Fruit fly (Drosophila melanogaster): ENCODE results near the gene eIF4E1.
A peak's percentile ranks its signal among the peaks of the same experiment; 100 is the strongest.

Gene eIF4E1

DNA sequence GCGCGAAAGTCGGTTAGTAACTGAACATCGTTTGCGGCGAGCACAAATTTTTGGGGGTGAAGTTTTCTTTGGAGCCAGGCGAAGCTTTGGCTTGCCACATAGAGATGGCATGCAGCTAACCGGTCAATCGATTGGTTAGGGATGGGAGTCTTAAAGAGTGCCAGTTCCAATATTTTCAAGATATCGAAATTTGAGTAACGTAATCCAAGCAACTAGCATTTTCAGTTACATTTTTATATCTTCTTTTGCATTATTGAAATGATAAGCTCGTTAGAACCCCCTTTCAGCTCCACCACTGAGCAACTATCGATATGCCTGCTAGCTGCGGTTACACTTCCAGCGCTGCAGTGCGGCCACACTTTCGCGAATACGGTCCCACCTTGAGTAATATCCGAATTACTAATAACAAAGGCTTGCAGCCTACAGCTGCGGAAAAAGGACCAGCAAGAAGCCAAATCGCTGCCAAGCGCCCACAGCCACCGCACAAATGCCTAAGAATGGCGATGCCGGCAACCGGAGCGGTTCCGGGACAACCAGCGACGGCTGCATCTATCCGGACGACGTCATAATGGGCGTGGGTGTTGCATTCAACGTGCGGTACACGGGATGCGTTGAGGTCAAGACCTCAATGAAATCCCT lies 24.5 kb upstream of the eIF4E1 start, which contains the start of the genes Atat and Shc (continued):
- TF ChIP-seq HmgD (GFP tag; optimal IDR thresholded peaks at IDR 0.05): peak; percentile 100
- TF ChIP-seq Vsx1 (GFP tag; optimal IDR thresholded peaks at IDR 0.05): peak; percentile 92
- peak; percentile 99 for TF ChIP-seq BEAF-32 (GFP tag; optimal IDR thresholded peaks at IDR 0.05)
- TF ChIP-seq CG11696 (GFP tag; IDR thresholded peaks at IDR 0.05): peak; percentile 95
- peak; percentile 99 for TF ChIP-seq caup (GFP tag; optimal IDR thresholded peaks at IDR 0.05; ENCODE audit: severe bottlenecking)
- peak; percentile 100 for TF ChIP-seq CG13624 (GFP tag; optimal IDR thresholded peaks at IDR 0.05)
- TF ChIP-seq btn (GFP tag; optimal IDR thresholded peaks at IDR 0.05): peak; percentile 98
- peak; percentile 99 for TF ChIP-seq CG13894 (tag; optimal IDR thresholded peaks at IDR 0.05)
- TF ChIP-seq tup (GFP tag; optimal IDR thresholded peaks at IDR 0.05): peak; percentile 99
- TF ChIP-seq CG30431 (GFP tag; optimal IDR thresholded peaks at IDR 0.05): peak; percentile 100
- TF ChIP-seq Sin3A (optimal IDR thresholded peaks at IDR 0.05): peak; percentile 100
- TF ChIP-seq pb (GFP tag; optimal IDR thresholded peaks at IDR 0.05): peak; percentile 99
- peak; percentile 93 for TF ChIP-seq ash1 (GFP tag; optimal IDR thresholded peaks at IDR 0.05)
- TF ChIP-seq CG4854 (GFP tag; optimal IDR thresholded peaks at IDR 0.05): peak; percentile 98
- peak; percentile 99 for TF ChIP-seq ERR (GFP tag; optimal IDR thresholded peaks at IDR 0.05)
- TF ChIP-seq CG10462 (GFP tag; optimal IDR thresholded peaks at IDR 0.05): peak; percentile 99
- peak; percentile 100 for TF ChIP-seq Abd-B (GFP tag; optimal IDR thresholded peaks at IDR 0.05)
- TF ChIP-seq sob (GFP tag; IDR thresholded peaks at IDR 0.05): peak; percentile 100
- TF ChIP-seq hbn (GFP tag; IDR thresholded peaks at IDR 0.05; ENCODE audit: partially characterized antibody): peak; percentile 83
- TF ChIP-seq Rfx (GFP tag; IDR thresholded peaks at IDR 0.05): peak; percentile 100
- peak; percentile 98 for TF ChIP-seq CG1233 (GFP tag; optimal IDR thresholded peaks at IDR 0.05)
- peak; percentile 100 for TF ChIP-seq Gug (GFP tag; IDR thresholded peaks at IDR 0.05)
- TF ChIP-seq ro (GFP tag; IDR thresholded peaks at IDR 0.05): peak; percentile 98
- TF ChIP-seq Dll (GFP tag; IDR thresholded peaks at IDR 0.05; ENCODE audit: partially characterized antibody): peak; percentile 93
- TF ChIP-seq unpg (GFP tag; optimal IDR thresholded peaks at IDR 0.05): peak; percentile 98
- peak; percentile 100 for TF ChIP-seq CG9609 (GFP tag; optimal IDR thresholded peaks at IDR 0.05)
- TF ChIP-seq dimm (GFP tag; IDR thresholded peaks at IDR 0.05): peak; percentile 98
- peak; percentile 99 to 100 for TF ChIP-seq chif (GFP tag; optimal IDR thresholded peaks at IDR 0.05)
- TF ChIP-seq CG3726 (GFP tag; IDR thresholded peaks at IDR 0.05): peak; percentile 99
- TF ChIP-seq kni (GFP tag; optimal IDR thresholded peaks at IDR 0.05): peak; percentile 85
- TF ChIP-seq tap (tag; optimal IDR thresholded peaks at IDR 0.05): peak; percentile 95
- TF ChIP-seq CG10274 (GFP tag; optimal IDR thresholded peaks at IDR 0.05): peak; percentile 95
- peak; percentile 97 for TF ChIP-seq CrebB (tag; optimal IDR thresholded peaks at IDR 0.05)
- TF ChIP-seq CG4404 (GFP tag; IDR thresholded peaks at IDR 0.05): peak; percentile 100
- TF ChIP-seq inv (GFP tag; IDR thresholded peaks at IDR 0.05; ENCODE audit: partially characterized antibody): peak; percentile 93
- peak; percentile 100 for TF ChIP-seq Mrtf (GFP tag; IDR thresholded peaks at IDR 0.05)
- TF ChIP-seq NFAT (GFP tag; IDR thresholded peaks at IDR 0.05): peak; percentile 100
- TF ChIP-seq pros (GFP tag; optimal IDR thresholded peaks at IDR 0.05): peak; percentile 21
- peak; percentile 98 for TF ChIP-seq CG2712 (tag; optimal IDR thresholded peaks at IDR 0.05)
- TF ChIP-seq grau (tag; optimal IDR thresholded peaks at IDR 0.05): peak; percentile 98
- TF ChIP-seq Ets97D (GFP tag; optimal IDR thresholded peaks at IDR 0.05): peak; percentile 97
- TF ChIP-seq Dad (GFP tag; optimal IDR thresholded peaks at IDR 0.05): peak; percentile 99
- peak; percentile 98 for TF ChIP-seq gce (GFP tag; IDR thresholded peaks at IDR 0.05)
- TF ChIP-seq Drgx (GFP tag; IDR thresholded peaks at IDR 0.05): peak; percentile 97
- TF ChIP-seq CG10321 (GFP tag; IDR thresholded peaks at IDR 0.05): peak; percentile 87
- peak in 1 of 3 experiments; percentile 98 for TF ChIP-seq lola (GFP tag; optimal IDR thresholded peaks at IDR 0.05)
- peak; percentile 100 for TF ChIP-seq CG4282 (GFP tag; optimal IDR thresholded peaks at IDR 0.05)
- peak; percentile 99 for TF ChIP-seq ase (GFP tag; IDR thresholded peaks at IDR 0.05)
- TF ChIP-seq slbo (GFP tag; IDR thresholded peaks at IDR 0.05): peak; percentile 100
- TF ChIP-seq crp (GFP tag; optimal IDR thresholded peaks at IDR 0.05): peak in 1 of 2 experiments; percentile 77
